Worm (Caenorhabditis elegans) whole organism, young adult: ENCODE data around the gene srw-69.

ENCODE experiments used
- B0035.1 ChIP-seq: sonication (generic microtip); optimal IDR thresholded peaks from 2 replicates; lab custom pipeline; 2016; ENCODE audit warnings: missing genetic modification characterization, mild to moderate bottlenecking, missing compliant biosample characterization, missing genotype, missing genetic modification reagents
- F22D6.2 ChIP-seq: sonication (generic microtip); optimal IDR thresholded peaks from 2 replicates; lab custom pipeline; 2016; ENCODE audit warnings: mild to moderate bottlenecking, missing genetic modification characterization, missing compliant biosample characterization
- F37B4.10 ChIP-seq: fragments of 200-800 bp; sonication (Bioruptor generic); IDR thresholded peaks from 2 replicates; pipeline ENCODE4 v1.3.6; 2022; ENCODE audit warnings: missing genetic modification characterization, missing compliant biosample characterization
- ccch-3 ChIP-seq: fragments of 200-800 bp; sonication (Bioruptor generic); optimal IDR thresholded peaks from 2 replicates; lab custom pipeline; 2018; ENCODE audit warnings: mild to moderate bottlenecking, missing genetic modification characterization, missing compliant biosample characterization
- ceh-91 ChIP-seq: fragments of 200-800 bp; sonication (Bioruptor generic); IDR thresholded peaks from 2 replicates; pipeline ENCODE4 v1.3.6; 2022; ENCODE audit warnings: missing genetic modification reagents, missing genetic modification characterization, missing compliant biosample characterization
- fkh-3 ChIP-seq: sonication (generic microtip); optimal IDR thresholded peaks from 2 replicates; lab custom pipeline; 2016; ENCODE audit warnings: mild to moderate bottlenecking, missing genetic modification characterization, missing compliant biosample characterization
- him-1 ChIP-seq: sonication (generic microtip); optimal IDR thresholded peaks from 2 replicates; lab custom pipeline; 2016; ENCODE audit warnings: missing genotype, missing genetic modification reagents, missing genetic modification characterization, missing compliant biosample characterization
- hsf-1 ChIP-seq: fragments of 200-800 bp; sonication (Bioruptor generic); IDR thresholded peaks from 2 replicates; pipeline ENCODE4 v1.3.6; 2022; ENCODE audit warnings: missing genetic modification reagents, missing genetic modification characterization, missing compliant biosample characterization
- mel-28 ChIP-seq: sonication (generic microtip); optimal IDR thresholded peaks from 2 replicates; lab custom pipeline; 2016; ENCODE audit warnings: borderline replicate concordance, mild to moderate bottlenecking, missing genetic modification characterization, missing compliant biosample characterization
- pbrm-1 ChIP-seq: fragments of 200-800 bp; sonication (Bioruptor generic); IDR thresholded peaks from 2 replicates; pipeline ENCODE4 v1.3.6; 2022; ENCODE audit warnings: missing genetic modification reagents, missing genetic modification characterization, missing compliant biosample characterization
- pha-4 ChIP-seq: fragments of 150-350 bp; sonication (generic microtip); optimal IDR thresholded peaks from 2 replicates; lab custom pipeline; 2014; ENCODE audit warnings: missing biosample characterization, missing genetic modification reagents, missing genetic modification characterization
- rpc-1 ChIP-seq, 2 experiments: fragments of 150-350 bp in 1 of 2; sonication (generic microtip) in 1 of 2; optimal IDR thresholded peaks; 2 replicates each; lab custom pipeline; 2014 to 2018; ENCODE audit warnings: missing biosample characterization in 1 of 2, missing genetic modification characterization in 1 of 2, missing genetic modification reagents in 1 of 2, missing genotype in 1 of 2
- unc-62 ChIP-seq: fragments of 150-350 bp; optimal IDR thresholded peaks from 2 replicates; lab custom pipeline; 2014; ENCODE audit warnings: missing biosample characterization, missing genetic modification reagents, missing genetic modification characterization
- zim-3 ChIP-seq: sonication (generic microtip); optimal IDR thresholded peaks from 2 replicates; lab custom pipeline; 2017; ENCODE audit warnings: mild to moderate bottlenecking, missing genetic modification characterization, moderate library complexity, missing compliant biosample characterization

DNA sequence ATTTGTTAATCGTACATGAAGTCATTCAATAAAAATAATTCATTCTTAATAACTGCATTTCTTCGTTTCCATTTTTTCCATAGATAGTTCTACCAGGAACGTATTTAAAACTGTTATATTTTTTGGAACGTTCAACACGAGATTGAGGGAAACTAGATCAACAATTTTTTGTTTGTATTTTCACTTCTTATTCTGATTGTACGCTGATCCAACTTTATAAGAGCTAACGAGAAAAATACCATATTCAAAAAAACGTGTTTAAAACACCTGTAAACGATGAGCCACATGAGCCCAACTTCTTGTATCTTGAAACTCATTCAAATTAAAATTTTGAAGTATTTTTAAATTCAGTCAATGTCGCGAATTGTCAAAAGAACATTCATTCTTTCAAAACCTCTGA lies 12.2 kb downstream of the srw-69 start:
- TF ChIP-seq rpc-1 (optimal IDR thresholded peaks at IDR 0.05; lab: Kevin White, UChicago) (no peak), rpc-1 (tag; optimal IDR thresholded peaks at IDR 0.05; lab: Kevin White, UChicago) (no peak), F22D6.2 (tag; lab: Kevin White, UChicago) (no peak), ccch-3 (no peak), B0035.1 (tag; lab: Kevin White, UChicago) (no peak), pbrm-1 (GFP tag; lab: Robert Waterston, UW) (no peak), fkh-3 (no peak), F37B4.10 (GFP tag; lab: Robert Waterston, UW) (no peak), ceh-91 (GFP tag; lab: Robert Waterston, UW) (no peak), pha-4 (tag; lab: Kevin White, UChicago) (no peak), mel-28 (tag; lab: Kevin White, UChicago) (no peak), unc-62 (GFP tag; lab: Kevin White, UChicago) (no peak), him-1 (no peak), hsf-1 (GFP tag; lab: Robert Waterston, UW) (no peak), zim-3 (tag; lab: Kevin White, UChicago) (no peak)
